Worm (Caenorhabditis elegans): ENCODE measurements around the gene ddx-35.

ce11 chrIII:1578566-1578965, 24.3 kb upstream of the ddx-35 start:
- TF ChIP-seq nhr-237 (tag; optimal IDR thresholded peaks at IDR 0.05) = no peak
- no peak for TF ChIP-seq nhr-76 (tag; optimal IDR thresholded peaks at IDR 0.05)
- no peak for TF ChIP-seq nfya-1 (tag; optimal IDR thresholded peaks at IDR 0.05; ENCODE audit: insufficient read depth)
- no peak for TF ChIP-seq elt-1 (tag; optimal IDR thresholded peaks at IDR 0.05)
- no peak for TF ChIP-seq zag-1 (tag; optimal IDR thresholded peaks at IDR 0.05)
- no peak for TF ChIP-seq mml-1 (tag; optimal IDR thresholded peaks at IDR 0.05)

Data from whole organism, L3 larva.